Worm (Caenorhabditis elegans) whole organism, late embryonic: Measurements from ENCODE around the gene cmd-1.

ENCODE experiments used
- C38D4.7 ChIP-seq: fragments of 200-800 bp; sonication (Bioruptor generic); optimal IDR thresholded peaks from 2 replicates; lab custom pipeline; 2018; ENCODE audit warnings: mild to moderate bottlenecking, missing genetic modification characterization, moderate library complexity, missing compliant biosample characterization
- K09A11.1 ChIP-seq: sonication (generic microtip); optimal IDR thresholded peaks from 2 replicates; lab custom pipeline; 2017; ENCODE audit warnings: antibody characterized with exemption, mild to moderate bottlenecking, missing genetic modification characterization, missing compliant biosample characterization; ENCODE audit not compliant: insufficient read depth
- ama-1 ChIP-seq: fragments of 150-350 bp; optimal IDR thresholded peaks from 2 replicates; lab custom pipeline; 2014
- ceh-14 ChIP-seq: sonication (generic microtip); optimal IDR thresholded peaks from 2 replicates; lab custom pipeline; 2016; ENCODE audit warnings: missing genotype, missing genetic modification characterization, missing compliant biosample characterization
- ceh-19 ChIP-seq: fragments of 200-800 bp; sonication (Bioruptor generic); optimal IDR thresholded peaks from 2 replicates; lab custom pipeline; 2018; ENCODE audit warnings: mild to moderate bottlenecking, missing genetic modification characterization, missing compliant biosample characterization
- ceh-2 ChIP-seq: sonication (generic microtip); optimal IDR thresholded peaks from 2 replicates; lab custom pipeline; 2016; ENCODE audit warnings: missing genotype, missing genetic modification characterization, missing compliant biosample characterization
- ceh-45 ChIP-seq: fragments of 200-800 bp; sonication (Bioruptor generic); IDR thresholded peaks from 2 replicates; pipeline ENCODE4 v1.3.6; 2022; ENCODE audit warnings: missing genetic modification reagents, missing genetic modification characterization, missing compliant biosample characterization
- ceh-48 ChIP-seq: sonication (generic microtip); optimal IDR thresholded peaks from 2 replicates; lab custom pipeline; 2016; ENCODE audit warnings: missing genetic modification characterization, inconsistent platforms, missing compliant biosample characterization
- dve-1 ChIP-seq: sonication (generic microtip); optimal IDR thresholded peaks from 2 replicates; lab custom pipeline; 2017; ENCODE audit warnings: antibody characterized with exemption, mild to moderate bottlenecking, missing genetic modification characterization, missing compliant biosample characterization
- ets-4 ChIP-seq: sonication (generic microtip); optimal IDR thresholded peaks from 2 replicates; lab custom pipeline; 2016; ENCODE audit warnings: missing genetic modification characterization, missing compliant biosample characterization
- fax-1 ChIP-seq: sonication (generic microtip); optimal IDR thresholded peaks from 2 replicates; lab custom pipeline; 2016; ENCODE audit warnings: missing genotype, missing genetic modification characterization, missing compliant biosample characterization
- fkh-10 ChIP-seq: fragments of 150-350 bp; optimal IDR thresholded peaks from 2 replicates; lab custom pipeline; 2014; ENCODE audit warnings: missing biosample characterization, missing genetic modification reagents, missing genetic modification characterization
- gmeb-2 ChIP-seq: sonication (generic microtip); optimal IDR thresholded peaks from 2 replicates; lab custom pipeline; 2016; ENCODE audit warnings: missing genetic modification characterization, inconsistent platforms, missing compliant biosample characterization
- hlh-13 ChIP-seq: fragments of 200-800 bp; sonication (Bioruptor generic); optimal IDR thresholded peaks from 2 replicates; lab custom pipeline; 2018; ENCODE audit warnings: mild to moderate bottlenecking, missing genetic modification characterization, missing compliant biosample characterization
- hlh-15 ChIP-seq: sonication (generic microtip); optimal IDR thresholded peaks from 2 replicates; lab custom pipeline; 2016; ENCODE audit warnings: missing genetic modification characterization, missing compliant biosample characterization
- hlh-30 ChIP-seq: sonication (generic microtip); optimal IDR thresholded peaks from 2 replicates; lab custom pipeline; 2017; ENCODE audit warnings: antibody characterized with exemption, missing genetic modification characterization, missing compliant biosample characterization; ENCODE audit not compliant: insufficient read depth
- hlh-6 ChIP-seq: sonication (generic microtip); optimal IDR thresholded peaks from 2 replicates; lab custom pipeline; 2016; ENCODE audit warnings: missing genotype, missing genetic modification characterization, missing compliant biosample characterization
- lin-11 ChIP-seq: fragments of 200-800 bp; sonication (Bioruptor generic); optimal IDR thresholded peaks from 2 replicates; lab custom pipeline; 2018; ENCODE audit warnings: mild to moderate bottlenecking, missing genetic modification characterization, missing compliant biosample characterization
- madf-2 ChIP-seq: sonication (generic microtip); optimal IDR thresholded peaks from 2 replicates; lab custom pipeline; 2017; ENCODE audit warnings: missing genetic modification characterization, missing compliant biosample characterization
- mec-3 ChIP-seq: sonication (generic microtip); optimal IDR thresholded peaks from 2 replicates; lab custom pipeline; 2016; ENCODE audit warnings: borderline replicate concordance, missing genetic modification characterization, missing compliant biosample characterization
- nfya-1 ChIP-seq: sonication (generic microtip); optimal IDR thresholded peaks from 2 replicates; lab custom pipeline; 2017; ENCODE audit warnings: missing genetic modification characterization, mild to moderate bottlenecking, missing compliant biosample characterization, antibody characterized with exemption, moderate library complexity
- nhr-232 ChIP-seq: sonication (generic microtip); optimal IDR thresholded peaks from 2 replicates; lab custom pipeline; 2016; ENCODE audit warnings: missing genetic modification characterization, missing compliant biosample characterization
- odd-2 ChIP-seq: sonication (generic microtip); optimal IDR thresholded peaks from 2 replicates; lab custom pipeline; 2017; ENCODE audit warnings: antibody characterized with exemption, mild to moderate bottlenecking, missing genetic modification characterization, missing compliant biosample characterization
- pat-9 ChIP-seq: fragments of 200-800 bp; sonication (Bioruptor generic); optimal IDR thresholded peaks from 2 replicates; lab custom pipeline; 2018; ENCODE audit warnings: mild to moderate bottlenecking, missing genetic modification characterization, moderate library complexity, missing compliant biosample characterization
- pax-1 ChIP-seq: fragments of 150-350 bp; optimal IDR thresholded peaks from 2 replicates; lab custom pipeline; 2014; ENCODE audit warnings: missing biosample characterization, missing genetic modification characterization
- pqm-1 ChIP-seq: sonication (generic microtip); optimal IDR thresholded peaks from 2 replicates; lab custom pipeline; 2016; ENCODE audit warnings: missing genetic modification characterization, missing compliant biosample characterization
- rnt-1 ChIP-seq: sonication (generic microtip); optimal IDR thresholded peaks from 2 replicates; lab custom pipeline; 2016; ENCODE audit warnings: missing genetic modification characterization, missing compliant biosample characterization
- sox-2 ChIP-seq: fragments of 200-800 bp; sonication (Bioruptor generic); IDR thresholded peaks from 2 replicates; pipeline ENCODE4 v1.3.6; 2022; ENCODE audit warnings: missing genetic modification reagents, missing genetic modification characterization, missing compliant biosample characterization
- tbx-2 ChIP-seq: sonication (generic microtip); optimal IDR thresholded peaks from 2 replicates; lab custom pipeline; 2016; ENCODE audit warnings: missing genetic modification characterization, missing compliant biosample characterization
- tbx-7 ChIP-seq: sonication (generic microtip); optimal IDR thresholded peaks from 2 replicates; lab custom pipeline; 2016; ENCODE audit warnings: missing genotype, missing genetic modification characterization, missing compliant biosample characterization
- ttx-3 ChIP-seq: sonication (generic microtip); optimal IDR thresholded peaks from 2 replicates; lab custom pipeline; 2016; ENCODE audit warnings: missing genetic modification reagents, missing genetic modification characterization, missing compliant biosample characterization
- unc-3 ChIP-seq, 2 experiments: fragments of 200-800 bp in 1 of 2; sonication (Bioruptor generic) in 1 of 2; sonication (generic microtip) in 1 of 2; conservative IDR thresholded peaks in 1 of 2; optimal IDR thresholded peaks in 1 of 2; 2 replicates each; pipeline versions ENCODE4 v1.3.6 to Lab custom; 2016 to 2022; ENCODE audit warnings: missing compliant biosample characterization in 2 of 2, missing genetic modification characterization in 2 of 2, missing genetic modification reagents in 1 of 2
- unc-55 ChIP-seq: sonication (generic microtip); optimal IDR thresholded peaks from 2 replicates; lab custom pipeline; 2017; ENCODE audit warnings: missing biosample characterization, missing genetic modification reagents, missing genetic modification characterization
- unc-86 ChIP-seq: sonication (generic microtip); optimal IDR thresholded peaks from 2 replicates; lab custom pipeline; 2016; ENCODE audit warnings: missing genetic modification characterization, missing compliant biosample characterization
- zip-5 ChIP-seq: sonication (generic microtip); optimal IDR thresholded peaks from 2 replicates; lab custom pipeline; 2016; ENCODE audit warnings: missing genetic modification characterization, missing compliant biosample characterization

cmd-1 gene

ce11 chrV:1151324-1151742 is 4.7 kb upstream of the cmd-1 start (continued):
- TF ChIP-seq ets-4 (tag; lab: Kevin White, UChicago) (peak; percentile 87), fkh-10 (GFP tag; lab: Kevin White, UChicago) (no peak), odd-2 (tag; lab: Kevin White, UChicago) (no peak), pqm-1 (tag; lab: Kevin White, UChicago) (peak; percentile 61), ceh-14 (tag; lab: Kevin White, UChicago) (peak; percentile 97), ceh-45 (GFP tag; lab: Robert Waterston, UW) (0 out of 2 replicates have a peak, but pooled peaks have one; percentile 34), ama-1 (lab: Kevin White, UChicago) (no peak), tbx-7 (tag; lab: Kevin White, UChicago) (peak; percentile 40), mec-3 (tag; lab: Kevin White, UChicago) (no peak), gmeb-2 (tag; lab: Kevin White, UChicago) (no peak), tbx-2 (peak; percentile 99), sox-2 (GFP tag; lab: Robert Waterston, UW) (peak; percentile 40), unc-86 (tag; lab: Kevin White, UChicago) (peak; percentile 96), pax-1 (tag; lab: Kevin White, UChicago) (peak; percentile 1), fax-1 (peak; percentile 22), ceh-48 (tag; lab: Kevin White, UChicago) (peak; percentile 92), hlh-15 (no peak)

- TF ChIP-seq pqm-1 (tag; lab: Kevin White, UChicago) = no peak
These were observed 4.2 kb upstream of the cmd-1 start for ce11 chrV:1151830-1152229.

- TF ChIP-seq hlh-30 (tag; lab: Kevin White, UChicago) (no peak), zip-5 (tag; lab: Kevin White, UChicago) (no peak), nhr-232 (no peak), ets-4 (tag; lab: Kevin White, UChicago) (no peak), nfya-1 (tag; lab: Kevin White, UChicago) (no peak), ceh-48 (tag; lab: Kevin White, UChicago) (no peak), pqm-1 (tag; lab: Kevin White, UChicago) (no peak), madf-2 (no peak), K09A11.1 (tag; lab: Kevin White, UChicago) (no peak), dve-1 (tag; lab: Kevin White, UChicago) (no peak), ceh-2 (tag; lab: Kevin White, UChicago) (no peak), rnt-1 (tag; lab: Kevin White, UChicago) (no peak), C38D4.7 (GFP tag; lab: Kevin White, UChicago) (no peak), lin-11 (no peak), ceh-19 (GFP tag; lab: Kevin White, UChicago) (no peak), hlh-6 (tag; lab: Kevin White, UChicago) (no peak), ttx-3 (tag; lab: Kevin White, UChicago) (no peak), unc-55 (GFP tag; lab: Kevin White, UChicago) (no peak), pat-9 (tag; lab: Kevin White, UChicago) (no peak)
These were observed 3.3 kb upstream of the cmd-1 start for ce11 chrV:1152736-1153135.

ce11 chrV:1153387-1153786 is 2.7 kb upstream of the cmd-1 start:
- peak; percentile 16 for TF ChIP-seq hlh-13 (GFP tag; lab: Kevin White, UChicago)
- no peak for TF ChIP-seq unc-3 (GFP tag; conservative IDR thresholded peaks at IDR 0.05; lab: Robert Waterston, UW)
- no peak for TF ChIP-seq unc-3 (tag; optimal IDR thresholded peaks at IDR 0.05; lab: Kevin White, UChicago)
